Worm (Caenorhabditis elegans): ENCODE results near the gene K11H3.8.

Gene K11H3.8

DNA sequence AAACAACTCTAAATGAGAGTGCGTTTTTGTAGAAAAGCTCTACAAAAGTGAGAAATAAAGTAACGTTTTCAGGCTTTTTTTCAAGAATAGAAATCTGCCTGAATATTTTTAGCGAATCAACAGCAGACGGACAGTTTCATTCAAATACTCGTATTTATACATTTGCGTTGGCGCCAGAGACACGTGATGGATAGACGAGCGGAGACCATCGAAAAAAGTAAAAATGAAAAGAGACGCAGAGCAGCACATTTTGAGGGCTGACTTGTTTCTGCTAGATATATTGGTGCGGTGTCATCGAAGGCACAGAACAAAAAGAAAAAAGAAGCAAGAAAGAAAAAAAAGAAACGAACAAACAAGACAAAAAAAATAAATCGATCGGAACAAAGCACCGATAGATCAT is 9.0 kb upstream of the K11H3.8 start (continued):
- no peak for TF ChIP-seq ceh-90 (tag; optimal IDR thresholded peaks at IDR 0.05)
- no peak for TF ChIP-seq fkh-10 (GFP tag; optimal IDR thresholded peaks at IDR 0.05)
- TF ChIP-seq lsy-2 (tag; optimal IDR thresholded peaks at IDR 0.05) = peak; percentile 65 to 81
- no peak for TF ChIP-seq ceh-63 (GFP tag; optimal IDR thresholded peaks at IDR 0.05)
- TF ChIP-seq aly-2 (tag; optimal IDR thresholded peaks at IDR 0.05) = peak; percentile 15
- peak; percentile 48 for TF ChIP-seq nhr-19 (GFP tag; conservative IDR thresholded peaks at IDR 0.05)
- peak; percentile 56 for TF ChIP-seq swsn-7 (tag; optimal IDR thresholded peaks at IDR 0.05)
- no peak for TF ChIP-seq efl-3 (GFP tag; optimal IDR thresholded peaks at IDR 0.05)
- TF ChIP-seq unc-86 (tag; optimal IDR thresholded peaks at IDR 0.05) = no peak
- TF ChIP-seq lin-13 (GFP tag; optimal IDR thresholded peaks at IDR 0.05) = peak; percentile 62
- TF ChIP-seq nhr-84 (tag; optimal IDR thresholded peaks at IDR 0.05) = no peak
- no peak for TF ChIP-seq elt-3 (tag; optimal IDR thresholded peaks at IDR 0.05)
- TF ChIP-seq F16B12.6 (tag; optimal IDR thresholded peaks at IDR 0.05) = peak; percentile 60
- peak; percentile 86 for TF ChIP-seq nhr-85 (tag)
- TF ChIP-seq grh-1 (GFP tag; IDR thresholded peaks at IDR 0.05) = 0 out of 2 replicates have a peak, but pooled peaks have one; percentile 10
- TF ChIP-seq fos-1 (tag; optimal IDR thresholded peaks at IDR 0.05) = peak; percentile 41
- peak; percentile 11 for TF ChIP-seq lir-3 (tag; optimal IDR thresholded peaks at IDR 0.05; ENCODE audit: poor library complexity)
- no peak for TF ChIP-seq sup-37 (GFP tag; optimal IDR thresholded peaks at IDR 0.05)
- peak; percentile 31 for TF ChIP-seq unc-130 (tag; optimal IDR thresholded peaks at IDR 0.05)
- peak; percentile 9 to 40 (median 26) for TF ChIP-seq dpl-1 (GFP tag; optimal IDR thresholded peaks at IDR 0.05)
- TF ChIP-seq lin-15B (tag; optimal IDR thresholded peaks at IDR 0.05) = no peak
- TF ChIP-seq mep-1 (tag; optimal IDR thresholded peaks at IDR 0.05) = peak; percentile 76
- TF ChIP-seq blmp-1 (tag; optimal IDR thresholded peaks at IDR 0.05) = peak; percentile 43
- TF ChIP-seq ceh-8 (GFP tag; optimal IDR thresholded peaks at IDR 0.05) = no peak
- TF ChIP-seq xbp-1 (tag; optimal IDR thresholded peaks at IDR 0.05) = peak; percentile 11
- TF ChIP-seq skn-1 (tag; optimal IDR thresholded peaks at IDR 0.05) = peak; percentile 61
- no peak for TF ChIP-seq mab-9 (GFP tag; IDR thresholded peaks at IDR 0.05)
- TF ChIP-seq nhr-47 (tag; optimal IDR thresholded peaks at IDR 0.05) = peak; percentile 65
- no peak for TF ChIP-seq hlh-17 (GFP tag; optimal IDR thresholded peaks at IDR 0.05; ENCODE audit: borderline replicate concordance)
- TF ChIP-seq tbx-2 (tag; optimal IDR thresholded peaks at IDR 0.05) = peak; percentile 56
- TF ChIP-seq sox-4 (tag; optimal IDR thresholded peaks at IDR 0.05) = no peak
- TF ChIP-seq unc-98 (GFP tag; IDR thresholded peaks at IDR 0.05) = no peak
- TF ChIP-seq nhr-76 (tag; optimal IDR thresholded peaks at IDR 0.05) = no peak
- no peak for TF ChIP-seq sptf-1 (tag; optimal IDR thresholded peaks at IDR 0.05)
- no peak for TF ChIP-seq fkh-8 (tag; optimal IDR thresholded peaks at IDR 0.05)
- TF ChIP-seq hlh-4 (tag; optimal IDR thresholded peaks at IDR 0.05) = no peak
- peak; percentile 61 for TF ChIP-seq elt-2 (tag; optimal IDR thresholded peaks at IDR 0.05)
- TF ChIP-seq nhr-90 (tag; optimal IDR thresholded peaks at IDR 0.05; ENCODE audit: poor library complexity) = peak; percentile 42
- no peak for TF ChIP-seq nhr-237 (tag; optimal IDR thresholded peaks at IDR 0.05)
- TF ChIP-seq C16A3.4 (tag; optimal IDR thresholded peaks at IDR 0.05) = no peak
- peak; percentile 10 for TF ChIP-seq hpl-2 (GFP tag; optimal IDR thresholded peaks at IDR 0.05)
- TF ChIP-seq ztf-11 (tag; optimal IDR thresholded peaks at IDR 0.05) = no peak
- TF ChIP-seq pax-3 (tag; optimal IDR thresholded peaks at IDR 0.05) = no peak
- no peak for TF ChIP-seq isw-1 (GFP tag; IDR thresholded peaks at IDR 0.05)
- TF ChIP-seq pag-3 (tag; optimal IDR thresholded peaks at IDR 0.05; ENCODE audit: borderline replicate concordance, insufficient read depth) = no peak
- no peak for TF ChIP-seq aha-1 (tag; optimal IDR thresholded peaks at IDR 0.05)
- TF ChIP-seq ztf-4 (tag; optimal IDR thresholded peaks at IDR 0.05) = peak; percentile 18
- no peak for TF ChIP-seq fkh-4 (tag; optimal IDR thresholded peaks at IDR 0.05; ENCODE audit: borderline replicate concordance)
- no peak for TF ChIP-seq C34B4.2 (tag; optimal IDR thresholded peaks at IDR 0.05)
- TF ChIP-seq ceh-88 (GFP tag; IDR thresholded peaks at IDR 0.05) = no peak
- TF ChIP-seq nhr-12 (tag; optimal IDR thresholded peaks at IDR 0.05) = no peak
- TF ChIP-seq rnt-1 (tag; optimal IDR thresholded peaks at IDR 0.05) = peak; percentile 53
- TF ChIP-seq tlp-1 (tag; optimal IDR thresholded peaks at IDR 0.05) = no peak
